Fruit fly (Drosophila melanogaster): Measurements from ENCODE around the gene CG3081.
A peak's percentile ranks its signal among the peaks of the same experiment; 100 is the strongest.

CG3081 gene

dm6 chrX:4630836-4631235 is 13.0 kb downstream of the CG3081 start, which contains the start of gene Alms1b (continued):
- no peak for TF ChIP-seq pho (GFP tag; optimal IDR thresholded peaks at IDR 0.05)
- TF ChIP-seq D19A (tag; optimal IDR thresholded peaks at IDR 0.05): no peak
- no peak for TF ChIP-seq CG12236 (GFP tag; optimal IDR thresholded peaks at IDR 0.05)
- TF ChIP-seq Bdp1 (GFP tag; optimal IDR thresholded peaks at IDR 0.05): no peak
- TF ChIP-seq nom (GFP tag; optimal IDR thresholded peaks at IDR 0.05): no peak
- no peak for TF ChIP-seq crol (GFP tag; IDR thresholded peaks at IDR 0.05)

dm6 chrX:4627160-4627559 is 16.6 kb downstream of the CG3081 start:
- TF ChIP-seq zen2 (GFP tag; IDR thresholded peaks at IDR 0.05; ENCODE audit: partially characterized antibody) (peak; percentile 44; the same call in 2 of the 3 replicates), gfzf (GFP tag; optimal IDR thresholded peaks at IDR 0.05) (peak; percentile 51), CG9932 (GFP tag; IDR thresholded peaks at IDR 0.05) (no peak), stwl (tag; optimal IDR thresholded peaks at IDR 0.05) (peak; percentile 92), cato (GFP tag; optimal IDR thresholded peaks at IDR 0.05; ENCODE audit: borderline replicate concordance) (no peak), CG13287 (GFP tag; IDR thresholded peaks at IDR 0.05; ENCODE audit: partially characterized antibody) (peak; percentile 24; the same call in 1 of the 2 replicates), Ets97D (GFP tag; optimal IDR thresholded peaks at IDR 0.05) (peak; percentile 11), unpg (GFP tag; optimal IDR thresholded peaks at IDR 0.05) (no peak), Myb (GFP tag; optimal IDR thresholded peaks at IDR 0.05) (peak; percentile 43), gce (GFP tag; IDR thresholded peaks at IDR 0.05) (no peak), Dp (GFP tag; optimal IDR thresholded peaks at IDR 0.05) (peak; percentile 59), CG34224 (GFP tag; IDR thresholded peaks at IDR 0.05; ENCODE audit: partially characterized antibody) (0 out of 3 replicates have a peak, but pooled peaks have one; percentile 17), E2f2 (GFP tag; IDR thresholded peaks at IDR 0.05) (peak; percentile 69)

DNA sequence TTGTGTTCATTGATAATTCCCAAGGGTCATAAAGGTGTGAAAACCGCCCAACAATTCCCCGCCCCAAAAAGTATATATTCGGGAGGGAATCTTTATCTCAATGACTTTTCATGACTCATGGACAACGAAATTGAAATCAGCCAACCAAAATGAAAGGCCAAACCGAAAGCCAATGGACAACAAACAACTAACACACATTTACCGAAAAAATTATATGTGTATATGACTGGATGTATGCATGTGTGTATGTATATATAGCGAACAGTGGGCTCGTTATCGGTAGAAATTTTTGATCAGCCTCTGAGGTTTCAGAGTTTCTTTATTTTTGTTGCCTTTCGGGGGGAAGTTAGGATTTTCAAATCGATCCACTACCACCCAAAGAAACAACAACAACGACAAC is 24.9 kb downstream of the CG3081 start:
- no peak for TF ChIP-seq Hr3 (GFP tag; optimal IDR thresholded peaks at IDR 0.05)
- no peak for TF ChIP-seq CG1792 (GFP tag; optimal IDR thresholded peaks at IDR 0.05)
- TF ChIP-seq ap (GFP tag; IDR thresholded peaks at IDR 0.05): no peak
- TF ChIP-seq CG18619 (GFP tag; optimal IDR thresholded peaks at IDR 0.05): no peak
- no peak for TF ChIP-seq Dll (GFP tag; IDR thresholded peaks at IDR 0.05; ENCODE audit: partially characterized antibody)
- TF ChIP-seq NK7.1 (GFP tag; optimal IDR thresholded peaks at IDR 0.05): no peak
- no peak for TF ChIP-seq caup (GFP tag; optimal IDR thresholded peaks at IDR 0.05; ENCODE audit: severe bottlenecking)
- no peak for TF ChIP-seq Ssrp (tag; optimal IDR thresholded peaks at IDR 0.05)
- no peak for TF ChIP-seq ken (GFP tag; IDR thresholded peaks at IDR 0.05)
- TF ChIP-seq salm (tag; optimal IDR thresholded peaks at IDR 0.05): no peak
- TF ChIP-seq exex (tag; optimal IDR thresholded peaks at IDR 0.05): peak; percentile 37
- TF ChIP-seq CG42726 (GFP tag; IDR thresholded peaks at IDR 0.05; ENCODE audit: partially characterized antibody): no peak
- no peak for TF ChIP-seq gro (GFP tag; optimal IDR thresholded peaks at IDR 0.05)
- no peak for TF ChIP-seq CG13424 (tag; optimal IDR thresholded peaks at IDR 0.05)
- no peak for TF ChIP-seq da (GFP tag; optimal IDR thresholded peaks at IDR 0.05)
- no peak for TF ChIP-seq CG9727 (GFP tag; optimal IDR thresholded peaks at IDR 0.05)
- peak; percentile 54 for TF ChIP-seq cg (GFP tag; optimal IDR thresholded peaks at IDR 0.05)
- no peak for TF ChIP-seq CG14965 (GFP tag; optimal IDR thresholded peaks at IDR 0.05; ENCODE audit: borderline replicate concordance)
- no peak for TF ChIP-seq br (optimal IDR thresholded peaks at IDR 0.05)
- TF ChIP-seq CG17612 (GFP tag; IDR thresholded peaks at IDR 0.05): no peak
- no peak for TF ChIP-seq CG17328 (GFP tag; IDR thresholded peaks at IDR 0.05)
- no peak for TF ChIP-seq hkb (optimal IDR thresholded peaks at IDR 0.05)
- no peak for TF ChIP-seq hkb (GFP tag; IDR thresholded peaks at IDR 0.05)
- no peak for TF ChIP-seq chn (GFP tag; optimal IDR thresholded peaks at IDR 0.05)
- no peak for TF ChIP-seq CG17829 (tag; optimal IDR thresholded peaks at IDR 0.05)
- TF ChIP-seq Drgx (GFP tag; IDR thresholded peaks at IDR 0.05): no peak
- TF ChIP-seq CG12155 (GFP tag; optimal IDR thresholded peaks at IDR 0.05): no peak
- peak; percentile 91 for TF ChIP-seq Nf-YB (GFP tag; optimal IDR thresholded peaks at IDR 0.05)
- TF ChIP-seq sob (GFP tag; IDR thresholded peaks at IDR 0.05): no peak
- TF ChIP-seq CG31388 (GFP tag; optimal IDR thresholded peaks at IDR 0.05): no peak
- peak; percentile 88 for TF ChIP-seq Nf-YC (tag; optimal IDR thresholded peaks at IDR 0.05)

All from whole organism, embryonic.